Worm (Caenorhabditis elegans): ENCODE results near the gene F54D5.3.

DNA sequence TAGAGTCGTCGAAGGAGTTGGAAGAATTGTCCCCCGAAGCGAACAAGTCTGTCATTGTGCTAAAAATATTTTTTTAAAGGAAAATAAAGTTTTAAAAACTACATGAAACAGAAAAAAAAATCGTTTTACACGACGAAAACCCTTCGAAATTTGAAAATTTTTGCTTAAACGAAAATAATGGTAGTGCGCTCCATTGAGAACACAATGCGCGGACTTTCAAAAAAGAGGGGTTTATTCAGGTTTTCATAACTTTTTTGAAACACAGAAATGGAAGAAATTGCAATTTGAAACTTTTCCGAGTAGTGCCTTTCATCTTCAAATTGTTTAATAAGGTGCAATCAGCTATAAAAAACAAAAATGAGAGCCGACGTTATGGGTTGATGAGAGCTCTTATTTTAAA, 28.1 kb downstream of the F54D5.3 start, which contains the start of gene npp-5:
- TF ChIP-seq ham-2 (GFP tag; optimal IDR thresholded peaks at IDR 0.05) (no peak), M03D4.4 (tag; optimal IDR thresholded peaks at IDR 0.05) (no peak), blmp-1 (tag; optimal IDR thresholded peaks at IDR 0.05) (no peak), nhr-237 (tag; optimal IDR thresholded peaks at IDR 0.05) (no peak)
